Worm (Caenorhabditis elegans) whole organism, L4 larva: ENCODE data around the gene spdl-1.
A peak's percentile ranks its signal among the peaks of the same experiment; 100 is the strongest.

Experiments
- D1046.2 ChIP-seq: fragments of 200-800 bp; sonication (Bioruptor generic); IDR thresholded peaks from 2 replicates; pipeline ENCODE4 v1.3.6; 2022; ENCODE audit warnings: missing genetic modification characterization, missing compliant biosample characterization
- F10B5.3 ChIP-seq: sonication (generic microtip); optimal IDR thresholded peaks from 2 replicates; lab custom pipeline; 2016; ENCODE audit warnings: mild to moderate bottlenecking, missing genetic modification characterization, missing compliant biosample characterization
- F26F4.8 ChIP-seq: fragments of 200-800 bp; sonication (Bioruptor generic); conservative IDR thresholded peaks from 2 replicates; pipeline ENCODE4 v1.3.6; 2022; ENCODE audit warnings: missing genetic modification characterization, missing compliant biosample characterization
- F37D6.2 ChIP-seq: sonication (generic microtip); optimal IDR thresholded peaks from 2 replicates; lab custom pipeline; 2016; ENCODE audit warnings: mild to moderate bottlenecking, missing genetic modification characterization, missing compliant biosample characterization
- F44E2.7 ChIP-seq: fragments of 200-800 bp; sonication (Bioruptor generic); IDR thresholded peaks from 2 replicates; pipeline ENCODE4 v2.1.2; 2022; ENCODE audit warnings: missing genetic modification characterization, missing compliant biosample characterization
- Y105C5A.15 ChIP-seq: fragments of 200-800 bp; sonication (Bioruptor generic); IDR thresholded peaks from 2 replicates; pipeline ENCODE4 v1.3.6; 2022; ENCODE audit warnings: missing genetic modification characterization, missing compliant biosample characterization
- Y48G9A.11 ChIP-seq: fragments of 200-800 bp; sonication (Bioruptor generic); IDR thresholded peaks from 2 replicates; pipeline ENCODE4 v1.3.6; 2022; ENCODE audit warnings: missing genetic modification reagents, missing genetic modification characterization, missing compliant biosample characterization
- Y5F2A.4 ChIP-seq: fragments of 200-800 bp; sonication (Bioruptor generic); optimal IDR thresholded peaks from 2 replicates; lab custom pipeline; 2018; ENCODE audit warnings: mild to moderate bottlenecking, missing genetic modification characterization, missing compliant biosample characterization
- ZK337.2 ChIP-seq: fragments of 200-800 bp; sonication (Bioruptor generic); IDR thresholded peaks from 2 replicates; pipeline ENCODE4 v1.3.6; 2022; ENCODE audit warnings: missing genetic modification reagents, missing genetic modification characterization, missing compliant biosample characterization
- aly-2 ChIP-seq: sonication (generic microtip); optimal IDR thresholded peaks from 2 replicates; lab custom pipeline; 2018; ENCODE audit warnings: missing biosample characterization, missing genetic modification characterization
- ama-1 ChIP-seq: fragments of 150-350 bp; optimal IDR thresholded peaks from 2 replicates; lab custom pipeline; 2014; ENCODE audit warnings: inconsistent platforms, mixed read lengths
- ceh-62 ChIP-seq: sonication (generic microtip); optimal IDR thresholded peaks from 2 replicates; lab custom pipeline; 2017; ENCODE audit warnings: missing biosample characterization, missing genetic modification characterization
- cey-2 ChIP-seq: sonication (generic microtip); optimal IDR thresholded peaks from 3 replicates; lab custom pipeline; 2017; ENCODE audit warnings: missing genetic modification characterization, mild to moderate bottlenecking, missing compliant biosample characterization, antibody characterized with exemption, borderline replicate concordance; ENCODE audit not compliant: insufficient read depth
- daf-16 ChIP-seq, 3 experiments: sonication (generic microtip); optimal IDR thresholded peaks; 2 replicates each; lab custom pipeline; 2016 to 2017; ENCODE audit warnings: missing genetic modification characterization in 3 of 3, missing genetic modification reagents in 3 of 3, mild to moderate bottlenecking in 2 of 3, missing compliant biosample characterization in 2 of 3, missing biosample characterization in 1 of 3, moderate library complexity in 1 of 3
- daf-19 ChIP-seq: fragments of 200-800 bp; sonication (Bioruptor generic); conservative IDR thresholded peaks from 2 replicates; pipeline ENCODE4 v1.3.6; 2022; ENCODE audit warnings: missing genetic modification characterization, missing compliant biosample characterization
- dmd-6 ChIP-seq: fragments of 200-800 bp; sonication (Bioruptor generic); IDR thresholded peaks from 2 replicates; pipeline ENCODE4 v1.3.6; 2022; ENCODE audit warnings: missing genetic modification reagents, missing genetic modification characterization, missing compliant biosample characterization
- dmd-8 ChIP-seq: fragments of 200-800 bp; sonication (Bioruptor generic); IDR thresholded peaks from 2 replicates; pipeline ENCODE4 v1.3.6; 2022; ENCODE audit warnings: missing genetic modification characterization, missing compliant biosample characterization
- egl-27 ChIP-seq: sonication (generic microtip); optimal IDR thresholded peaks from 3 replicates; lab custom pipeline; 2017; ENCODE audit warnings: missing biosample characterization, missing genetic modification reagents, missing genetic modification characterization
- egl-43 ChIP-seq: fragments of 200-800 bp; sonication (Bioruptor generic); IDR thresholded peaks from 2 replicates; pipeline ENCODE4 v1.3.6; 2022; ENCODE audit warnings: missing genetic modification reagents, missing genetic modification characterization, missing compliant biosample characterization
- fos-1 ChIP-seq: fragments of 150-350 bp; optimal IDR thresholded peaks from 2 replicates; lab custom pipeline; 2014; ENCODE audit warnings: missing biosample characterization, missing genetic modification characterization
- hlh-30 ChIP-seq: sonication (generic microtip); optimal IDR thresholded peaks from 2 replicates; lab custom pipeline; 2017; ENCODE audit warnings: antibody characterized with exemption, mild to moderate bottlenecking, missing genetic modification characterization, missing compliant biosample characterization; ENCODE audit not compliant: insufficient read depth
- hmg-1.1 ChIP-seq: fragments of 200-800 bp; sonication (Bioruptor generic); IDR thresholded peaks from 2 replicates; pipeline ENCODE4 v1.3.6; 2022; ENCODE audit warnings: missing genetic modification reagents, missing genetic modification characterization, missing compliant biosample characterization
- lin-1 ChIP-seq: fragments of 200-800 bp; sonication (Bioruptor generic); IDR thresholded peaks from 2 replicates; pipeline ENCODE4 v1.3.6; 2022; ENCODE audit warnings: missing genetic modification reagents, missing genetic modification characterization, missing compliant biosample characterization
- lsy-2 ChIP-seq, 2 experiments: fragments of 150-350 bp in 1 of 2; sonication (generic microtip) in 1 of 2; optimal IDR thresholded peaks; 2 replicates each; lab custom pipeline; 2014 to 2017; ENCODE audit warnings: missing biosample characterization in 2 of 2, missing genetic modification characterization in 2 of 2
- madf-5 ChIP-seq, 2 experiments: fragments of 200-800 bp; sonication (Bioruptor generic); IDR thresholded peaks; 2 replicates each; pipeline ENCODE4 v1.3.6; 2022; ENCODE audit warnings: missing compliant biosample characterization in 2 of 2, missing genetic modification characterization in 2 of 2
- mdl-1 ChIP-seq, 2 experiments: fragments of 150-350 bp in 1 of 2; sonication (generic microtip) in 1 of 2; optimal IDR thresholded peaks; 2 replicates each; lab custom pipeline; 2014 to 2017; ENCODE audit warnings: missing biosample characterization in 2 of 2, missing genetic modification characterization in 2 of 2
- mep-1 ChIP-seq: fragments of 150-350 bp; sonication (generic microtip); optimal IDR thresholded peaks from 3 replicates; lab custom pipeline; 2014; ENCODE audit warnings: missing biosample characterization, missing genetic modification characterization
- nhr-102 ChIP-seq: sonication (generic microtip); optimal IDR thresholded peaks from 2 replicates; lab custom pipeline; 2016; ENCODE audit warnings: mild to moderate bottlenecking, missing genetic modification characterization, moderate library complexity, missing compliant biosample characterization
- nhr-237 ChIP-seq: sonication (generic microtip); optimal IDR thresholded peaks from 2 replicates; lab custom pipeline; 2017; ENCODE audit warnings: missing biosample characterization, missing genetic modification characterization
- nhr-28 ChIP-seq: fragments of 150-350 bp; optimal IDR thresholded peaks from 2 replicates; lab custom pipeline; 2014; ENCODE audit warnings: missing biosample characterization, missing genetic modification characterization
- nhr-41 ChIP-seq: fragments of 200-800 bp; sonication (Bioruptor generic); IDR thresholded peaks from 2 replicates; pipeline ENCODE4 v1.3.6; 2022; ENCODE audit warnings: missing genetic modification reagents, missing genetic modification characterization, missing compliant biosample characterization
- nhr-48 ChIP-seq: sonication (generic microtip); optimal IDR thresholded peaks from 2 replicates; lab custom pipeline; 2016; ENCODE audit warnings: mild to moderate bottlenecking, missing genetic modification characterization, missing compliant biosample characterization
- nhr-76 ChIP-seq: fragments of 150-350 bp; optimal IDR thresholded peaks from 2 replicates; lab custom pipeline; 2014; ENCODE audit warnings: missing biosample characterization, missing genetic modification characterization
- nhr-77 ChIP-seq: fragments of 150-350 bp; optimal IDR thresholded peaks from 2 replicates; lab custom pipeline; 2014; ENCODE audit warnings: missing biosample characterization, missing genetic modification characterization
- pqm-1 ChIP-seq: sonication (generic microtip); optimal IDR thresholded peaks from 2 replicates; lab custom pipeline; 2017; ENCODE audit warnings: missing biosample characterization, missing genetic modification characterization
- saeg-2 ChIP-seq: fragments of 200-800 bp; sonication (Bioruptor generic); IDR thresholded peaks from 2 replicates; pipeline ENCODE4 v1.3.6; 2022; ENCODE audit warnings: missing genetic modification reagents, missing genetic modification characterization, missing compliant biosample characterization
- snpc-4 ChIP-seq: fragments of 150-350 bp; optimal IDR thresholded peaks from 2 replicates; lab custom pipeline; 2014; ENCODE audit warnings: missing biosample characterization, missing genetic modification characterization
- spr-1 ChIP-seq: sonication (generic microtip); optimal IDR thresholded peaks from 2 replicates; lab custom pipeline; 2016; ENCODE audit warnings: mild to moderate bottlenecking, missing genetic modification characterization, missing compliant biosample characterization
- tag-97 ChIP-seq: fragments of 200-800 bp; sonication (Bioruptor generic); IDR thresholded peaks from 2 replicates; pipeline ENCODE4 v1.3.6; 2022; ENCODE audit warnings: missing genetic modification characterization, missing compliant biosample characterization
- tra-1 ChIP-seq: fragments of 200-800 bp; sonication (Bioruptor generic); IDR thresholded peaks from 2 replicates; pipeline ENCODE4 v1.3.6; 2022; ENCODE audit warnings: missing genetic modification reagents, missing genetic modification characterization, missing compliant biosample characterization
- unc-39 ChIP-seq: sonication (generic microtip); optimal IDR thresholded peaks from 2 replicates; lab custom pipeline; 2017; ENCODE audit warnings: missing biosample characterization, missing genetic modification characterization
- vab-7 ChIP-seq: fragments of 200-800 bp; sonication (Bioruptor generic); IDR thresholded peaks from 2 replicates; pipeline ENCODE4 v1.3.6; 2022; ENCODE audit warnings: missing genetic modification reagents, missing genetic modification characterization, missing compliant biosample characterization
- zip-11 ChIP-seq: fragments of 200-800 bp; sonication (Bioruptor generic); IDR thresholded peaks from 2 replicates; pipeline ENCODE4 v1.3.6; 2022; ENCODE audit warnings: missing genetic modification characterization, missing compliant biosample characterization
- zip-2 ChIP-seq: fragments of 150-350 bp; optimal IDR thresholded peaks from 2 replicates; lab custom pipeline; 2014; ENCODE audit warnings: missing biosample characterization, missing genetic modification characterization
- ztf-11 ChIP-seq: fragments of 150-350 bp; optimal IDR thresholded peaks from 2 replicates; lab custom pipeline; 2014; ENCODE audit warnings: missing biosample characterization, missing genetic modification characterization

Gene spdl-1

DNA sequence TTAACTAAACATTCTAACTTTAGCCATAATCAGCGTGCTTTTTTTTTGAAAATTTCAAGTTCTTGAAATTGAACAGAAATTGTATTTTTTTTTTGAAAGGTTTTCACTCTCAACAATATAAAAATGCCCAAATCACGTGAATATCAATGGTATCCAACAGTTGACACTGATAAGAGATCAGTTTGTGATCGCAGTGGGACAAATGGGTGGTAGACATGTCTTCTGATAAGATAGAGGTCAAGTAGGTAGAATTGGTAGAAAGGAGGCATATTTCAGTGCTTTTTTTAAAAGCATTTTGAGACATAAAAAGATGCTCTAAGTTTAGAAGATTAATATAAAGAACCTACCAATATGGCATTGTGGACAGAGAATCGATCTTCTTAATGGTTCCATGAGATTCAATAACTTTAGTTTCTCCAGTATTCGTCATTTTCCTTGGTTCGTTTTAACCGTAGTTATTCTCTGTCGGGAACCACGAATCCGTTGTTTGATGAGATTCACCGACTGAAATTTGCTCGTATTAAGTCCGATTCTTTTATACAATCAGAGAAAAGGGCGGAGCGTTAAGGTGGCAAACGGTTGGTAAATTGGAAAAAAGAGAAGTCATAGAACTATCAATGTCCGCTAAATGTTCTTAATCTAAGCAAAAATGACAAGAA lies 3.9 kb upstream of the spdl-1 start, which contains the start of gene mthf-1 (continued):
- TF ChIP-seq ama-1 (lab: Kevin White, UChicago) = peak; percentile 79
- no peak for TF ChIP-seq ceh-62 (tag; lab: Kevin White, UChicago)
- peak; percentile 44 for TF ChIP-seq nhr-102 (tag; lab: Kevin White, UChicago)
- no peak for TF ChIP-seq tag-97 (GFP tag; lab: Robert Waterston, UW)
- TF ChIP-seq daf-16 (GFP tag; optimal IDR thresholded peaks at IDR 0.05; lab: Kevin White, UChicago) = no peak
- peak; percentile 73 for TF ChIP-seq daf-16 (tag; optimal IDR thresholded peaks at IDR 0.05; lab: Kevin White, UChicago)
- no peak for TF ChIP-seq Y48G9A.11 (GFP tag; lab: Robert Waterston, UW)
- no peak for TF ChIP-seq zip-11 (GFP tag; lab: Robert Waterston, UW)
- TF ChIP-seq F26F4.8 (GFP tag; lab: Robert Waterston, UW) = no peak
- peak in 1 of 2 experiments; percentile 26 for TF ChIP-seq mdl-1 (tag; optimal IDR thresholded peaks at IDR 0.05; lab: Kevin White, UChicago)
- no peak for TF ChIP-seq nhr-237 (tag; lab: Kevin White, UChicago)
- TF ChIP-seq nhr-48 (tag; lab: Kevin White, UChicago) = peak; percentile 53
- TF ChIP-seq egl-43 = no peak
- no peak for TF ChIP-seq nhr-76 (tag; lab: Kevin White, UChicago)
- no peak for TF ChIP-seq zip-2 (tag; lab: Kevin White, UChicago)
- TF ChIP-seq F44E2.7 = no peak
- TF ChIP-seq nhr-28 (tag; lab: Kevin White, UChicago) = peak; percentile 62
- TF ChIP-seq lsy-2 (tag; optimal IDR thresholded peaks at IDR 0.05; lab: Kevin White, UChicago) = peak in 1 of 2 experiments; percentile 35
- TF ChIP-seq daf-19 (GFP tag; lab: Robert Waterston, UW) = no peak
- TF ChIP-seq F10B5.3 (tag; lab: Kevin White, UChicago) = no peak
- peak; percentile 7; the same call in 1 of the 2 replicates for TF ChIP-seq hmg-1.1 (GFP tag; lab: Robert Waterston, UW)
- TF ChIP-seq spr-1 (tag; lab: Kevin White, UChicago) = no peak
- no peak for TF ChIP-seq vab-7
- TF ChIP-seq dmd-6 (GFP tag; lab: Robert Waterston, UW) = peak; percentile 77
- peak; percentile 69; the same call in 1 of the 2 replicates for TF ChIP-seq lin-1 (GFP tag; lab: Robert Waterston, UW)
- no peak for TF ChIP-seq dmd-8 (GFP tag; lab: Robert Waterston, UW)
- TF ChIP-seq F37D6.2 (tag; lab: Kevin White, UChicago) = no peak
- no peak for TF ChIP-seq fos-1 (tag; lab: Kevin White, UChicago)
- TF ChIP-seq ztf-11 = no peak
- no peak for TF ChIP-seq Y105C5A.15
- peak; percentile 90 for TF ChIP-seq nhr-41 (GFP tag; lab: Robert Waterston, UW)
- no peak for TF ChIP-seq unc-39 (tag; lab: Kevin White, UChicago)
- no peak for TF ChIP-seq ZK337.2
- no peak for TF ChIP-seq egl-27 (tag; lab: Kevin White, UChicago)
- TF ChIP-seq pqm-1 = peak; percentile 83
- TF ChIP-seq snpc-4 (tag; lab: Kevin White, UChicago) = no peak
- TF ChIP-seq D1046.2 (GFP tag; lab: Robert Waterston, UW) = no peak
- no peak for TF ChIP-seq madf-5 (GFP tag; IDR thresholded peaks at IDR 0.05; lab: Robert Waterston, UW)
- TF ChIP-seq cey-2 (tag; lab: Kevin White, UChicago) = peak; percentile 18
- TF ChIP-seq saeg-2 (GFP tag; lab: Robert Waterston, UW) = no peak
- TF ChIP-seq mep-1 (tag; lab: Kevin White, UChicago) = peak; percentile 39
- TF ChIP-seq aly-2 (tag; lab: Kevin White, UChicago) = no peak
- peak; percentile 66 for TF ChIP-seq hlh-30 (tag; lab: Kevin White, UChicago)
- TF ChIP-seq tra-1 (GFP tag; lab: Robert Waterston, UW) = peak; percentile 87
- no peak for TF ChIP-seq Y5F2A.4 (GFP tag; lab: Kevin White, UChicago)
- TF ChIP-seq nhr-77 (tag; lab: Kevin White, UChicago) = peak; percentile 44
